Fruit fly (Drosophila melanogaster): ENCODE results near the gene CG42327.
A peak's percentile ranks its signal among the peaks of the same experiment; 100 is the strongest.

Gene CG42327

dm6 chr3R:11673955-11674663 is 18.2 kb downstream of the CG42327 start, which contains the start of gene CG14715 (continued):
- TF ChIP-seq CG16815 (GFP tag; optimal IDR thresholded peaks at IDR 0.05) (no peak), NFAT (GFP tag; IDR thresholded peaks at IDR 0.05) (no peak), CG12744 (GFP tag; optimal IDR thresholded peaks at IDR 0.05) (peak; percentile 13), BEAF-32 (GFP tag; optimal IDR thresholded peaks at IDR 0.05) (peak; percentile 69), nerfin-2 (GFP tag; IDR thresholded peaks at IDR 0.05; ENCODE audit: partially characterized antibody) (no peak), tna (GFP tag; IDR thresholded peaks at IDR 0.05; ENCODE audit: partially characterized antibody) (no peak), chinmo (GFP tag; IDR thresholded peaks at IDR 0.05; ENCODE audit: partially characterized antibody) (no peak), BtbVII (GFP tag; optimal IDR thresholded peaks at IDR 0.05) (no peak), CG2199 (GFP tag; IDR thresholded peaks at IDR 0.05) (no peak), Mrtf (GFP tag; IDR thresholded peaks at IDR 0.05) (no peak), Hmr (GFP tag; optimal IDR thresholded peaks at IDR 0.05) (peak; percentile 56), odd (GFP tag; optimal IDR thresholded peaks at IDR 0.05) (no peak), CG10274 (GFP tag; optimal IDR thresholded peaks at IDR 0.05) (no peak), CG3847 (GFP tag; IDR thresholded peaks at IDR 0.05) (peak; percentile 72), wdn (GFP tag; IDR thresholded peaks at IDR 0.05) (no peak), Trl (optimal IDR thresholded peaks at IDR 0.05) (no peak), Trl (GFP tag; optimal IDR thresholded peaks at IDR 0.05) (no peak), tio (GFP tag; optimal IDR thresholded peaks at IDR 0.05) (no peak), CG1529 (GFP tag; optimal IDR thresholded peaks at IDR 0.05) (no peak), amos (GFP tag; IDR thresholded peaks at IDR 0.05; ENCODE audit: partially characterized antibody) (no peak; the same call in 1 of the 2 replicates), bab2 (GFP tag; optimal IDR thresholded peaks at IDR 0.05) (peak; percentile 43), Dad (GFP tag; optimal IDR thresholded peaks at IDR 0.05) (peak; percentile 29), CG13287 (GFP tag; IDR thresholded peaks at IDR 0.05; ENCODE audit: partially characterized antibody) (peak; percentile 72), CG30431 (GFP tag; optimal IDR thresholded peaks at IDR 0.05) (no peak), repo (GFP tag; optimal IDR thresholded peaks at IDR 0.05) (no peak), Med (GFP tag) (peak; percentile 55), CG7556 (GFP tag; optimal IDR thresholded peaks at IDR 0.05) (peak; percentile 7), CG15269 (tag; optimal IDR thresholded peaks at IDR 0.05) (peak; percentile 36), CG7928 (GFP tag; optimal IDR thresholded peaks at IDR 0.05) (no peak), CG16863 (GFP tag; optimal IDR thresholded peaks at IDR 0.05) (peak; percentile 7), dmrt11E (tag; optimal IDR thresholded peaks at IDR 0.05) (peak; percentile 35), kay (GFP tag; optimal IDR thresholded peaks at IDR 0.05) (peak; percentile 11), CG34224 (GFP tag; IDR thresholded peaks at IDR 0.05; ENCODE audit: partially characterized antibody) (no peak), Pdp1 (GFP tag; optimal IDR thresholded peaks at IDR 0.05) (peak; percentile 34 to 63), seq (GFP tag; IDR thresholded peaks at IDR 0.05) (no peak), Dbx (GFP tag; IDR thresholded peaks at IDR 0.05) (no peak), CG12942 (GFP tag; optimal IDR thresholded peaks at IDR 0.05) (peak; percentile 25), Blimp-1 (GFP tag; optimal IDR thresholded peaks at IDR 0.05) (peak; percentile 37), Doc2 (GFP tag; IDR thresholded peaks at IDR 0.05) (no peak), CG31388 (GFP tag; optimal IDR thresholded peaks at IDR 0.05) (no peak), TFAM (GFP tag; optimal IDR thresholded peaks at IDR 0.05) (no peak), CG2875 (GFP tag; optimal IDR thresholded peaks at IDR 0.05) (no peak), CG9215 (GFP tag; IDR thresholded peaks at IDR 0.05) (no peak), HLH4C (GFP tag; IDR thresholded peaks at IDR 0.05; ENCODE audit: partially characterized antibody) (no peak), CG18764 (GFP tag; optimal IDR thresholded peaks at IDR 0.05) (peak; percentile 8), CG11695 (GFP tag; IDR thresholded peaks at IDR 0.05) (0 out of 3 replicates have a peak, but pooled peaks have one; percentile 15), sim (GFP tag; IDR thresholded peaks at IDR 0.05) (no peak), HmgD (GFP tag; optimal IDR thresholded peaks at IDR 0.05) (peak; percentile 32), unpg (GFP tag; optimal IDR thresholded peaks at IDR 0.05) (peak; percentile 42), CG11093 (GFP tag; IDR thresholded peaks at IDR 0.05) (no peak)
